Worm (Caenorhabditis elegans) whole organism, L3 larva: ENCODE measurements around the gene Y39B6A.25.

Experiments
- ZK546.5 ChIP-seq: sonication (generic microtip); optimal IDR thresholded peaks from 2 replicates; lab custom pipeline; 2017; ENCODE audit warnings: missing biosample characterization, missing genetic modification characterization
- ama-1 ChIP-seq: fragments of 150-350 bp; optimal IDR thresholded peaks from 2 replicates; lab custom pipeline; 2018
- hmg-11 ChIP-seq: sonication (generic microtip); optimal IDR thresholded peaks from 2 replicates; lab custom pipeline; 2016; ENCODE audit warnings: missing genetic modification characterization, missing compliant biosample characterization
- nfya-1 ChIP-seq: sonication (generic microtip); optimal IDR thresholded peaks from 2 replicates; lab custom pipeline; 2017; ENCODE audit warnings: missing genetic modification characterization, mild to moderate bottlenecking, missing compliant biosample characterization, antibody characterized with exemption, moderate library complexity; ENCODE audit not compliant: insufficient read depth
- nhr-11 ChIP-seq: fragments of 150-350 bp; optimal IDR thresholded peaks from 2 replicates; lab custom pipeline; 2014; ENCODE audit warnings: missing biosample characterization, missing genetic modification characterization
- nhr-76 ChIP-seq: fragments of 150-350 bp; sonication (generic microtip); optimal IDR thresholded peaks from 5 replicates; lab custom pipeline; 2014; ENCODE audit warnings: missing biosample characterization, missing genetic modification characterization
- unc-62 ChIP-seq: fragments of 150-350 bp; sonication (generic microtip); optimal IDR thresholded peaks from 4 replicates; lab custom pipeline; 2014; ENCODE audit warnings: missing biosample characterization, missing genetic modification reagents, missing genetic modification characterization
- ztf-11 ChIP-seq: fragments of 150-350 bp; optimal IDR thresholded peaks from 2 replicates; lab custom pipeline; 2014; ENCODE audit warnings: missing biosample characterization, missing genetic modification characterization

DNA sequence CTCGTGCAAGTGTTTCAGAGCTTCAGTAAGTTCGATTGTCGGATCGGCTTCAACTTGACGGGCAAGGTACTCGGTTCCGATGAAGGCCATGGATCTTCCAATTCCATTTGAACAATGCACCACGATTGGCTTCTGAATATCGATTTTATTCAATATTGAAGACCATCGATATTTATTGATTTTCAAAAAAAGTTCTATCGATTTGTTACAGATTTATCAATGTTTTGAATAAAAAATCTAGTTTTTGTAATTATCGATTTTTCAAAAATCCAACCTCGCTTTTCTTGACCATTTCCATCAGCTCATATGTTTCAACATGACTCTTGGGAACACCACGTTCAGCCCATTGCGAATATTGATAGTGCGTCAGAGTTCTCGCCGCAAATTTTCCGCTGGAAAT lies 42.6 kb downstream of the Y39B6A.25 start:
- no peak for TF ChIP-seq nfya-1 (tag; lab: Kevin White, UChicago)
- no peak for TF ChIP-seq ama-1
- TF ChIP-seq ZK546.5 (tag; lab: Kevin White, UChicago), result no peak
- no peak for TF ChIP-seq nhr-11
- TF ChIP-seq hmg-11 (tag; lab: Kevin White, UChicago), result no peak
- TF ChIP-seq ztf-11 (tag; lab: Kevin White, UChicago), result no peak
- TF ChIP-seq unc-62 (GFP tag; lab: Kevin White, UChicago), result no peak
- TF ChIP-seq nhr-76 (tag; lab: Kevin White, UChicago), result no peak
